Fruit fly (Drosophila melanogaster) whole organism, embryonic: ENCODE data around the gene Polr3E.

Experiments used
- Atf6 ChIP-seq: fragments of 200-800 bp; sonication (Bioruptor generic); IDR thresholded peaks from 2 replicates; pipeline ENCODE4 v1.3.6; 2022; ENCODE audit warnings: missing biosample characterization, missing genetic modification characterization
- CG10979 ChIP-seq: fragments of 200-800 bp; sonication (Bioruptor generic); optimal IDR thresholded peaks from 2 replicates; lab custom pipeline; 2018; ENCODE audit warnings: missing biosample characterization, mild to moderate bottlenecking, missing genetic modification characterization, moderate library complexity
- CG11695 ChIP-seq: fragments of 200-800 bp; sonication (Bioruptor generic); IDR thresholded peaks from 3 replicates; pipeline ENCODE4 v1.3.6; 2022; ENCODE audit warnings: missing biosample characterization, missing genetic modification characterization
- CG11696 ChIP-seq: fragments of 200-800 bp; sonication (Bioruptor generic); IDR thresholded peaks from 2 replicates; pipeline ENCODE4 v1.3.6; 2022; ENCODE audit warnings: missing biosample characterization, missing genetic modification characterization
- CG11723 ChIP-seq: fragments of 200-800 bp; sonication (Bioruptor generic); optimal IDR thresholded peaks from 2 replicates; lab custom pipeline; 2017; ENCODE audit warnings: missing biosample characterization, mild to moderate bottlenecking, missing genetic modification characterization
- CG12219 ChIP-seq: fragments of 200-800 bp; sonication (Bioruptor generic); optimal IDR thresholded peaks from 3 replicates; lab custom pipeline; 2018; ENCODE audit warnings: missing biosample characterization, mild to moderate bottlenecking, missing genetic modification characterization
- CG1233 ChIP-seq: fragments of 200-800 bp; sonication (Bioruptor generic); optimal IDR thresholded peaks from 4 replicates; lab custom pipeline; 2018; ENCODE audit warnings: missing biosample characterization, mild to moderate bottlenecking, missing genetic modification characterization
- CG13287 ChIP-seq: fragments of 200-800 bp; sonication (Bioruptor generic); IDR thresholded peaks from 2 replicates; pipeline ENCODE4 v1.3.6; 2022; ENCODE audit warnings: missing biosample characterization, missing genetic modification characterization; ENCODE audit not compliant: partially characterized antibody
- CG15479 ChIP-seq: fragments of 200-800 bp; sonication (Bioruptor generic); optimal IDR thresholded peaks from 3 replicates; lab custom pipeline; 2019; ENCODE audit warnings: missing biosample characterization, mild to moderate bottlenecking, missing genetic modification characterization, moderate library complexity
- CG17829 ChIP-seq: fragments of 200-800 bp; optimal IDR thresholded peaks from 2 replicates; lab custom pipeline; 2019; ENCODE audit warnings: missing biosample characterization, mild to moderate bottlenecking, missing genetic modification characterization, moderate library complexity
- CG17912 ChIP-seq: fragments of 200-800 bp; sonication (Bioruptor generic); optimal IDR thresholded peaks from 2 replicates; lab custom pipeline; 2018; ENCODE audit warnings: missing biosample characterization, mild to moderate bottlenecking, missing genetic modification characterization
- CG18011 ChIP-seq: fragments of 200-800 bp; sonication (Bioruptor generic); optimal IDR thresholded peaks from 2 replicates; lab custom pipeline; 2017; ENCODE audit warnings: missing biosample characterization, missing genetic modification characterization, mild to moderate bottlenecking, moderate library complexity, missing genotype
- CG18619 ChIP-seq: fragments of 200-800 bp; sonication (Bioruptor generic); optimal IDR thresholded peaks from 3 replicates; lab custom pipeline; 2017; ENCODE audit warnings: missing biosample characterization, mild to moderate bottlenecking, missing genetic modification characterization
- CG2129 ChIP-seq: fragments of 200-800 bp; sonication (Bioruptor generic); IDR thresholded peaks from 2 replicates; pipeline ENCODE4 v1.3.6; 2022; ENCODE audit warnings: missing biosample characterization, missing genetic modification characterization; ENCODE audit not compliant: partially characterized antibody
- CG31388 ChIP-seq: fragments of 200-800 bp; sonication (Bioruptor generic); optimal IDR thresholded peaks from 2 replicates; lab custom pipeline; 2016; ENCODE audit warnings: missing biosample characterization, missing genetic modification characterization
- CG31441 ChIP-seq: fragments of 200-800 bp; sonication (Bioruptor generic); IDR thresholded peaks from 2 replicates; pipeline ENCODE4 v1.3.6; 2022; ENCODE audit warnings: missing biosample characterization, missing genetic modification characterization
- CG33557 ChIP-seq: fragments of 200-800 bp; sonication (Bioruptor generic); optimal IDR thresholded peaks from 2 replicates; lab custom pipeline; 2019; ENCODE audit warnings: missing biosample characterization, mild to moderate bottlenecking, missing genetic modification characterization, moderate library complexity
- CG34224 ChIP-seq: fragments of 200-800 bp; sonication (Bioruptor generic); IDR thresholded peaks from 3 replicates; pipeline ENCODE4 v1.3.6; 2022; ENCODE audit warnings: missing biosample characterization, missing genetic modification characterization; ENCODE audit not compliant: partially characterized antibody
- CG34376 ChIP-seq: fragments of 200-800 bp; sonication (Bioruptor generic); optimal IDR thresholded peaks from 2 replicates; lab custom pipeline; 2018; ENCODE audit warnings: missing biosample characterization, mild to moderate bottlenecking, missing genetic modification characterization
- CG42726 ChIP-seq: fragments of 200-800 bp; sonication (Bioruptor generic); IDR thresholded peaks from 2 replicates; pipeline ENCODE4 v1.3.6; 2022; ENCODE audit warnings: missing biosample characterization, missing genetic modification characterization; ENCODE audit not compliant: partially characterized antibody
- CG5245 ChIP-seq: fragments of 200-800 bp; sonication (Bioruptor generic); optimal IDR thresholded peaks from 3 replicates; lab custom pipeline; 2016; ENCODE audit warnings: missing biosample characterization, missing genetic modification characterization
- CG7271 ChIP-seq: fragments of 200-800 bp; sonication (Bioruptor generic); optimal IDR thresholded peaks from 2 replicates; lab custom pipeline; 2018; ENCODE audit warnings: missing biosample characterization, mild to moderate bottlenecking, missing genetic modification characterization, moderate library complexity
- CG8924 ChIP-seq: fragments of 200-800 bp; optimal IDR thresholded peaks from 3 replicates; lab custom pipeline; 2019; ENCODE audit warnings: missing biosample characterization, mild to moderate bottlenecking, missing genetic modification characterization, moderate library complexity
- Dad ChIP-seq: fragments of 200-800 bp; sonication (Bioruptor generic); optimal IDR thresholded peaks from 3 replicates; lab custom pipeline; 2016; ENCODE audit warnings: missing biosample characterization, missing genetic modification characterization
- HHEX ChIP-seq: fragments of 200-800 bp; sonication (Bioruptor generic); optimal IDR thresholded peaks from 3 replicates; lab custom pipeline; 2017; ENCODE audit warnings: missing biosample characterization, mild to moderate bottlenecking, missing genetic modification characterization, missing genetic modification reagents
- HmgZ ChIP-seq: fragments of 200-800 bp; sonication (Bioruptor generic); optimal IDR thresholded peaks from 2 replicates; lab custom pipeline; 2018; ENCODE audit warnings: missing biosample characterization, mild to moderate bottlenecking, missing genetic modification characterization
- Hr78 ChIP-seq, 2 experiments: fragments of 200-800 bp in 1 of 2; fragments of >200 bp in 1 of 2; sonication (Bioruptor generic) in 1 of 2; optimal IDR thresholded peaks; 2 replicates each; lab custom pipeline; 2017 to 2019; ENCODE audit warnings: missing biosample characterization in 2 of 2, missing genetic modification characterization in 2 of 2, mild to moderate bottlenecking in 1 of 2, moderate library complexity in 1 of 2
- MTF-1 ChIP-seq: fragments of 200-800 bp; sonication (Bioruptor generic); optimal IDR thresholded peaks from 2 replicates; lab custom pipeline; 2018; ENCODE audit warnings: missing biosample characterization, mild to moderate bottlenecking, missing genetic modification characterization, borderline replicate concordance
- Myb ChIP-seq: fragments of 200-800 bp; sonication (Bioruptor generic); optimal IDR thresholded peaks from 2 replicates; lab custom pipeline; 2016; ENCODE audit warnings: missing biosample characterization, missing genetic modification characterization
- Usf ChIP-seq: fragments of 200-800 bp; sonication (Bioruptor generic); optimal IDR thresholded peaks from 2 replicates; lab custom pipeline; 2017; ENCODE audit warnings: missing genotype, missing biosample characterization, missing genetic modification characterization
- cad ChIP-seq: fragments of >200 bp; optimal IDR thresholded peaks from 2 replicates; lab custom pipeline; 2017; ENCODE audit warnings: missing biosample characterization, missing genetic modification characterization
- chinmo ChIP-seq: fragments of 200-800 bp; sonication (Bioruptor generic); IDR thresholded peaks from 4 replicates; pipeline ENCODE4 v1.3.6; 2022; ENCODE audit warnings: missing biosample characterization, missing genetic modification characterization; ENCODE audit not compliant: partially characterized antibody
- chn ChIP-seq: fragments of 200-800 bp; sonication (Bioruptor generic); optimal IDR thresholded peaks from 2 replicates; lab custom pipeline; 2016; ENCODE audit warnings: missing biosample characterization, missing genetic modification characterization
- ci ChIP-seq: fragments of 200-800 bp; sonication (Bioruptor generic); IDR thresholded peaks from 3 replicates; pipeline ENCODE4 v1.3.6; 2022; ENCODE audit warnings: missing biosample characterization, missing genetic modification characterization
- crc ChIP-seq: fragments of 200-800 bp; sonication (Bioruptor generic); optimal IDR thresholded peaks from 2 replicates; lab custom pipeline; 2016; ENCODE audit warnings: missing biosample characterization, missing genetic modification characterization
- fu2 ChIP-seq: fragments of 200-800 bp; sonication (Bioruptor generic); optimal IDR thresholded peaks from 2 replicates; lab custom pipeline; 2016; ENCODE audit warnings: missing biosample characterization, missing genetic modification characterization
- grn ChIP-seq: fragments of 200-800 bp; sonication (Bioruptor generic); optimal IDR thresholded peaks from 3 replicates; lab custom pipeline; 2017; ENCODE audit warnings: missing biosample characterization, missing genetic modification characterization
- kah ChIP-seq: fragments of 200-800 bp; sonication (Bioruptor generic); optimal IDR thresholded peaks from 2 replicates; lab custom pipeline; 2018; ENCODE audit warnings: missing biosample characterization, mild to moderate bottlenecking, missing genetic modification characterization
- kni ChIP-seq: fragments of 200-800 bp; sonication (Bioruptor generic); optimal IDR thresholded peaks from 3 replicates; lab custom pipeline; 2017; ENCODE audit warnings: mild to moderate bottlenecking, missing biosample characterization, missing genetic modification reagents, missing genetic modification characterization
- lilli ChIP-seq: fragments of 200-800 bp; sonication (Bioruptor generic); optimal IDR thresholded peaks from 3 replicates; lab custom pipeline; 2016; ENCODE audit warnings: missing biosample characterization, missing genetic modification characterization
- lov ChIP-seq, 2 experiments: fragments of 200-800 bp in 1 of 2; fragments of >200 bp in 1 of 2; sonication (Bioruptor generic) in 1 of 2; IDR thresholded peaks in 1 of 2; optimal IDR thresholded peaks in 1 of 2; 2 replicates in 1 of 2; 3 replicates in 1 of 2; pipeline versions ENCODE4 v1.3.6 to Lab custom; 2017 to 2022; ENCODE audit warnings: missing biosample characterization in 1 of 2, missing genetic modification characterization in 1 of 2
- run ChIP-seq: fragments of 200-800 bp; sonication (Bioruptor generic); optimal IDR thresholded peaks from 3 replicates; lab custom pipeline; 2018; ENCODE audit warnings: missing biosample characterization, mild to moderate bottlenecking, missing genetic modification characterization
- sens ChIP-seq: fragments of 200-800 bp; sonication (Bioruptor generic); peaks from one replicate; lab custom pipeline; 2016; ENCODE audit warnings: missing biosample characterization, missing genetic modification characterization
- slbo ChIP-seq: fragments of 200-800 bp; sonication (Bioruptor generic); IDR thresholded peaks from 2 replicates; pipeline ENCODE4 v1.3.6; 2022; ENCODE audit warnings: missing biosample characterization, missing genetic modification characterization
- tap ChIP-seq: fragments of 200-800 bp; optimal IDR thresholded peaks from 3 replicates; lab custom pipeline; 2019; ENCODE audit warnings: missing biosample characterization, mild to moderate bottlenecking, missing genetic modification characterization, moderate library complexity
- twi ChIP-seq: fragments of 200-800 bp; optimal IDR thresholded peaks from 2 replicates; lab custom pipeline; 2019; ENCODE audit warnings: missing biosample characterization, mild to moderate bottlenecking, missing genetic modification characterization, moderate library complexity
- zen ChIP-seq: fragments of 200-800 bp; sonication (Bioruptor generic); optimal IDR thresholded peaks from 3 replicates; lab custom pipeline; 2018; ENCODE audit warnings: missing biosample characterization, mild to moderate bottlenecking, missing genetic modification characterization, moderate library complexity

Polr3E gene

DNA sequence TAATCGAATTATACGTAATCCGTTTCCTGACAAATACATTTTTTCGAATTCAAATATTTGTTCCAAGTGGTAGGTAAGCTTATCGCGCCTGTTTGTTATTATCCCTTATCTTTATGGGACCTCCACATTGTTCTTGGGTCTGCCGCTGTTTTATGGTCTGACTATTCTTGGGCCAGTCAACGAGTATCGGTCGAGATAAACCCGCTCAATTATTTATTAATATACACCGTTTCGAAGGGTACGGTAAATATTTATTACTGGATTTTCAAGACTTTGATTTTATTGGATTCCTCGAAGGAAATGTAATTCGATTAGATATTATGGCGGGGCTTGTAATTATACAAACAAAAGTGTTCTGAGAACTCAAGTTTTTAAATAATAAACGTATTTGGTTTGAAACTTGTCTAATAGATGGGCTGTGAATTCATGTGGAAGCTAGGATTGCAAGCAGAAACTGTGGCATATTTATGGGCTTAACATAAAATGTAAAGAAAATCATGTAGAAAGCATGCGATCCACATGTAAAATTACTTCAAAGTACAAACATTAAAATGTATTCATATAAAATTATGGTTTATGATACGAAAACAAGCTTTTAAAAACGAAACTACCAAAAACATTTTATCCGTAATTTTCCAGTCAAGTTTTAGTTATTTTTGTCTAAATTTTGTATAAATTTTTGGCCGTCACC, 33.7 kb downstream of the Polr3E start, which contains the start of gene CG43072 (continued):
- TF ChIP-seq CG17912 (GFP tag; lab: Kevin White, UChicago) (peak; percentile 44), fu2 (no peak), CG8924 (peak; percentile 30), MTF-1 (GFP tag; lab: Kevin White, UChicago) (peak; percentile 19), Hr78 (GFP tag; optimal IDR thresholded peaks at IDR 0.05; lab: Kevin White, UChicago) (no peak), CG31388 (GFP tag; lab: Kevin White, UChicago) (no peak), CG31441 (GFP tag; lab: Robert Waterston, UW) (0 out of 2 replicates have a peak, but pooled peaks have one; percentile 15), HHEX (GFP tag; lab: Kevin White, UChicago) (peak; percentile 45), chinmo (0 out of 4 replicates have a peak, but pooled peaks have one; percentile 16), CG34376 (GFP tag; lab: Kevin White, UChicago) (peak; percentile 99), slbo (GFP tag; lab: Robert Waterston, UW) (no peak), tap (tag; lab: Kevin White, UChicago) (peak; percentile 59), CG1233 (peak; percentile 1), CG18011 (GFP tag; lab: Kevin White, UChicago) (no peak), lov (optimal IDR thresholded peaks at IDR 0.05; lab: Kevin White, UChicago) (no peak), lov (GFP tag; IDR thresholded peaks at IDR 0.05; lab: Robert Waterston, UW) (no peak), Myb (GFP tag; lab: Kevin White, UChicago) (peak; percentile 53), HmgZ (tag; lab: Kevin White, UChicago) (peak; percentile 53), CG33557 (peak; percentile 44), grn (peak; percentile 45), CG11723 (GFP tag; lab: Kevin White, UChicago) (no peak), cad (peak; percentile 30), CG10979 (tag; lab: Kevin White, UChicago) (peak; percentile 7), CG18619 (GFP tag; lab: Kevin White, UChicago) (no peak), CG13287 (GFP tag; lab: Robert Waterston, UW) (peak; percentile 26; the same call in 1 of the 2 replicates), zen (peak; percentile 26), Atf6 (GFP tag; lab: Robert Waterston, UW) (peak; percentile 43; the same call in 1 of the 2 replicates), CG17829 (tag; lab: Kevin White, UChicago) (peak; percentile 2)
- TF ChIP-seq, all 482 proteins: peak for 98

DNA sequence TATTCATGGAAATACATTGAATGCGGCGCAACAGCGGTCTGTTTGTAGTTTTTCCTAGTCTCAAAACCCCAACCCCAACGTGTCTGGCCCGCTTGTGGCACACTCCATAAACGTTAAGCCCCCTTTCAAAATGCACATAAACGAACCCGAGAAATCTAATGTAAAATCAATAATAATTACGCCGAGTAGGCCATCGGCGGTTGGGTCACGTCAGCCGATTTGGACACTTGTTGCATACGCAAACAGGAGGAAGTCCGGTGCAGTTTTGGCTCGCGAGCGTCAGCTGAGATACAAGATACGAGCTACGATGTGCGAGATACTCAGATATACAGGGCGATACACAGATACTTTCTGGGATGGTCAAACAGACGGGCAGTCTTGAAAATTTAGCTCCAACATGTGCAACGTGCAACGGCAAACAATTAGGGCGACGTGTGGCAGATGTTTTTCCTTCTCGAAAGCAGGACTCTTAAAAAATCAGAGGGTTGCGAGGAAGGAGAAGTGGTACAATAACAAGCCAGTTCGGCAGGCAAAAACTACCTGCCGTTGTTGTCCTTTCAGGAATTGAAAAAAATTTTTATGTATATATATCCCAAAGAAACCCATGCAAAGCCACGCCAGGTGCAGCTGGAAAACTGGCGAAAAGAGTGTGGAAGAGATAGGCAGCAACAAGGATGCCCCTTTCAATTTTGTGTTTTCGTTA, 34.7 kb downstream of the Polr3E start:
- peak; percentile 30 for TF ChIP-seq kah (GFP tag; lab: Kevin White, UChicago)
- TF ChIP-seq CG11695 (GFP tag; lab: Robert Waterston, UW), result no peak
- no peak for TF ChIP-seq crc (GFP tag; lab: Kevin White, UChicago)
- TF ChIP-seq Dad (GFP tag; lab: Kevin White, UChicago), result no peak
- TF ChIP-seq kni (GFP tag; lab: Kevin White, UChicago), result peak; percentile 87
- no peak for TF ChIP-seq CG7271 (tag; lab: Kevin White, UChicago)
- no peak for TF ChIP-seq CG12219 (GFP tag; lab: Kevin White, UChicago)
- no peak for TF ChIP-seq ci
- no peak for TF ChIP-seq CG5245 (GFP tag; lab: Kevin White, UChicago)
- no peak for TF ChIP-seq CG2129 (GFP tag; lab: Robert Waterston, UW)
- TF ChIP-seq CG15479 (GFP tag; lab: Kevin White, UChicago), result peak; percentile 72
- TF ChIP-seq sens (GFP tag; lab: Kevin White, UChicago), result peak; percentile 56
- TF ChIP-seq CG34224 (GFP tag; lab: Robert Waterston, UW), result no peak
- no peak for TF ChIP-seq chn (GFP tag; lab: Kevin White, UChicago)
- no peak for TF ChIP-seq Usf (GFP tag; lab: Kevin White, UChicago)
- TF ChIP-seq CG11696 (GFP tag; lab: Robert Waterston, UW), result no peak
- TF ChIP-seq grn, result peak; percentile 27
- no peak for TF ChIP-seq lilli
- no peak for TF ChIP-seq run (tag; lab: Kevin White, UChicago)
- no peak for TF ChIP-seq CG42726 (GFP tag; lab: Robert Waterston, UW)
- TF ChIP-seq twi, result peak; percentile 81
